Worm (Caenorhabditis elegans) whole organism, L1 larva: ENCODE results near the gene lgc-38.

Experiments
- C34B4.2 ChIP-seq: sonication (generic microtip); optimal IDR thresholded peaks from 2 replicates; lab custom pipeline; 2017; ENCODE audit warnings: mild to moderate bottlenecking, missing genetic modification characterization, missing compliant biosample characterization
- aha-1 ChIP-seq: fragments of 150-350 bp; optimal IDR thresholded peaks from 2 replicates; lab custom pipeline; 2014; ENCODE audit warnings: missing biosample characterization, missing genetic modification characterization
- alr-1 ChIP-seq: fragments of 200-800 bp; sonication (Bioruptor generic); optimal IDR thresholded peaks from 2 replicates; lab custom pipeline; 2018; ENCODE audit warnings: borderline replicate concordance, mild to moderate bottlenecking, missing genetic modification characterization, missing compliant biosample characterization
- aly-2 ChIP-seq: fragments of 150-350 bp; optimal IDR thresholded peaks from 2 replicates; lab custom pipeline; 2014; ENCODE audit warnings: missing biosample characterization, missing genetic modification characterization
- blmp-1 ChIP-seq: fragments of 150-350 bp; optimal IDR thresholded peaks from 2 replicates; lab custom pipeline; 2014; ENCODE audit warnings: missing biosample characterization, missing genetic modification characterization
- ceh-63 ChIP-seq: fragments of 200-800 bp; sonication (Bioruptor generic); optimal IDR thresholded peaks from 2 replicates; lab custom pipeline; 2018; ENCODE audit warnings: mild to moderate bottlenecking, missing genetic modification characterization, missing compliant biosample characterization
- ceh-82 ChIP-seq, 3 experiments: fragments of 150-350 bp in 1 of 3; sonication (generic microtip) in 2 of 3; optimal IDR thresholded peaks; 2 replicates each; lab custom pipeline; 2014 to 2017; ENCODE audit warnings: missing biosample characterization in 3 of 3, missing genetic modification characterization in 3 of 3
- ceh-88 ChIP-seq: fragments of 200-800 bp; sonication (Bioruptor generic); IDR thresholded peaks from 2 replicates; pipeline ENCODE4 v1.3.6; 2022; ENCODE audit warnings: missing genetic modification characterization, missing compliant biosample characterization
- ces-1 ChIP-seq: fragments of 150-350 bp; optimal IDR thresholded peaks from 2 replicates; lab custom pipeline; 2014; ENCODE audit warnings: missing biosample characterization, missing genetic modification reagents, missing genetic modification characterization
- dpl-1 ChIP-seq, 3 experiments: fragments of 150-350 bp in 2 of 3; sonication (generic microtip) in 1 of 3; optimal IDR thresholded peaks; 2 replicates each; lab custom pipeline; 2014 to 2017; ENCODE audit warnings: missing biosample characterization in 3 of 3, missing genetic modification characterization in 3 of 3, missing genetic modification reagents in 3 of 3
- efl-1 ChIP-seq, 4 experiments: fragments of 150-350 bp; optimal IDR thresholded peaks in 3 of 4; peaks in 1 of 4; 1 replicate in 1 of 4; 2 replicates in 3 of 4; lab custom pipeline; 2014; ENCODE audit warnings: missing biosample characterization in 2 of 4, missing genetic modification characterization in 2 of 4, missing genetic modification reagents in 2 of 4
- elt-3 ChIP-seq, 6 experiments: fragments of 150-350 bp in 1 of 6; sonication (generic microtip); optimal IDR thresholded peaks; 2 replicates each; lab custom pipeline; 2017 to 2018; ENCODE audit warnings: missing biosample characterization in 6 of 6, missing genetic modification characterization in 6 of 6, inconsistent platforms in 1 of 6
- ets-5 ChIP-seq: fragments of 200-800 bp; sonication (Bioruptor generic); IDR thresholded peaks from 2 replicates; pipeline ENCODE4 v1.3.6; 2022; ENCODE audit warnings: missing genetic modification characterization, missing compliant biosample characterization
- fos-1 ChIP-seq: fragments of 150-350 bp; optimal IDR thresholded peaks from 2 replicates; lab custom pipeline; 2014; ENCODE audit warnings: missing biosample characterization, missing genetic modification characterization
- hpl-2 ChIP-seq: fragments of 150-350 bp; optimal IDR thresholded peaks from 2 replicates; lab custom pipeline; 2014; ENCODE audit warnings: missing biosample characterization, missing genetic modification reagents, missing genetic modification characterization
- irx-1 ChIP-seq: sonication (generic microtip); optimal IDR thresholded peaks from 2 replicates; lab custom pipeline; 2016; ENCODE audit warnings: missing genetic modification characterization, missing compliant biosample characterization
- isw-1 ChIP-seq: fragments of 200-800 bp; sonication (Bioruptor generic); IDR thresholded peaks from 2 replicates; pipeline ENCODE4 v1.3.6; 2022; ENCODE audit warnings: missing genetic modification characterization, missing compliant biosample characterization
- lin-14 ChIP-seq: fragments of 200-800 bp; sonication (Bioruptor generic); optimal IDR thresholded peaks from 2 replicates; lab custom pipeline; 2018; ENCODE audit warnings: mild to moderate bottlenecking, missing genetic modification characterization, moderate library complexity, missing compliant biosample characterization
- lin-35 ChIP-seq, 2 experiments: fragments of 150-350 bp; optimal IDR thresholded peaks; 2 replicates each; lab custom pipeline; 2014; ENCODE audit warnings: missing biosample characterization in 2 of 2, missing genetic modification characterization in 2 of 2, missing genetic modification reagents in 2 of 2
- lsy-2 ChIP-seq, 2 experiments: fragments of 150-350 bp; optimal IDR thresholded peaks; 2 replicates each; lab custom pipeline; 2014; ENCODE audit warnings: missing biosample characterization in 2 of 2, missing genetic modification characterization in 2 of 2
- mab-9 ChIP-seq: fragments of 200-800 bp; sonication (Bioruptor generic); IDR thresholded peaks from 2 replicates; pipeline ENCODE4 v1.3.6; 2022; ENCODE audit warnings: missing genetic modification reagents, missing genetic modification characterization, missing compliant biosample characterization
- mef-2 ChIP-seq: fragments of 150-350 bp; optimal IDR thresholded peaks from 2 replicates; lab custom pipeline; 2014; ENCODE audit warnings: missing biosample characterization, missing genetic modification characterization
- nhr-11 ChIP-seq: fragments of 150-350 bp; optimal IDR thresholded peaks from 2 replicates; lab custom pipeline; 2014; ENCODE audit warnings: missing biosample characterization, missing genetic modification characterization
- nhr-19 ChIP-seq: fragments of 200-800 bp; sonication (Bioruptor generic); conservative IDR thresholded peaks from 2 replicates; pipeline ENCODE4 v1.3.6; 2022; ENCODE audit warnings: missing genetic modification characterization, missing compliant biosample characterization
- nhr-237 ChIP-seq: fragments of 150-350 bp; optimal IDR thresholded peaks from 2 replicates; lab custom pipeline; 2014; ENCODE audit warnings: missing biosample characterization, missing genetic modification characterization
- nhr-77 ChIP-seq: fragments of 150-350 bp; optimal IDR thresholded peaks from 2 replicates; lab custom pipeline; 2014; ENCODE audit warnings: missing biosample characterization, missing genetic modification characterization
- nhr-85 ChIP-seq: sonication (generic microtip); peaks from one replicate; lab custom pipeline; 2016; ENCODE audit warnings: missing genetic modification characterization, inconsistent platforms, missing compliant biosample characterization
- nhr-90 ChIP-seq: sonication (generic microtip); optimal IDR thresholded peaks from 2 replicates; lab custom pipeline; 2016; ENCODE audit warnings: mild to moderate bottlenecking, missing genetic modification characterization, missing compliant biosample characterization; ENCODE audit not compliant: poor library complexity
- pag-3 ChIP-seq: sonication (generic microtip); optimal IDR thresholded peaks from 2 replicates; lab custom pipeline; 2017; ENCODE audit warnings: missing genetic modification characterization, mild to moderate bottlenecking, missing compliant biosample characterization, antibody characterized with exemption, borderline replicate concordance; ENCODE audit not compliant: insufficient read depth
- rnt-1 ChIP-seq: sonication (generic microtip); optimal IDR thresholded peaks from 2 replicates; lab custom pipeline; 2016; ENCODE audit warnings: mild to moderate bottlenecking, missing genetic modification characterization, moderate library complexity, missing compliant biosample characterization
- snpc-4 ChIP-seq: fragments of 150-350 bp; optimal IDR thresholded peaks from 2 replicates; lab custom pipeline; 2014; ENCODE audit warnings: missing biosample characterization, missing genetic modification characterization
- sox-4 ChIP-seq: sonication (generic microtip); optimal IDR thresholded peaks from 2 replicates; lab custom pipeline; 2016; ENCODE audit warnings: missing genetic modification characterization, missing compliant biosample characterization
- sptf-1 ChIP-seq: fragments of 150-350 bp; optimal IDR thresholded peaks from 2 replicates; lab custom pipeline; 2014; ENCODE audit warnings: missing biosample characterization, missing genetic modification characterization
- tbx-2 ChIP-seq: sonication (generic microtip); optimal IDR thresholded peaks from 2 replicates; lab custom pipeline; 2016; ENCODE audit warnings: missing genetic modification characterization, missing compliant biosample characterization
- unc-30 ChIP-seq: sonication (generic microtip); optimal IDR thresholded peaks from 2 replicates; lab custom pipeline; 2017; ENCODE audit warnings: missing biosample characterization, missing genetic modification characterization
- unc-98 ChIP-seq: fragments of 200-800 bp; sonication (Bioruptor generic); IDR thresholded peaks from 2 replicates; pipeline ENCODE4 v1.3.6; 2022; ENCODE audit warnings: missing genetic modification characterization, missing compliant biosample characterization
- zip-4 ChIP-seq: fragments of 200-800 bp; sonication (Bioruptor generic); optimal IDR thresholded peaks from 2 replicates; lab custom pipeline; 2018; ENCODE audit warnings: mild to moderate bottlenecking, missing genetic modification characterization, moderate library complexity, missing compliant biosample characterization

lgc-38 gene

DNA sequence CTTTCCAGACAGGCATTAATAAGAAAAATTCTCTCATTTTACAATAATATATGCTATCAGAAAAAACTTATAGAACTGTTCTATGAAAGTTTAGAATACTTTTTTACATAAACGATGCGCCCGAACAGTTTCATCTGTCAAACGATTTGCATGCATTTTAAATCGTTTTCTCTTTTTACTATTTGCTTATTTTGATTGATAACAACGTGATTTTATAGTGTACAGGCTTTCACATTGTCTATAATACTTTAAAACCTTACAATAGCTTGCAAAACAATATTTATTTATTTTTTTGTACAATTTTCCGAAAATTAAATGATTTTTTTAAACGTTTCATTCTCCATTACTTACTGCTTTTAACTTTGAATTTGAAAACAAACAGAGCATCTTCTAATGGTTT lies 36.7 kb downstream of the lgc-38 start, which contains the start of gene R01H2.7:
Gene R01H2.7 (minus strand): TSS at position 101 of the 400 bp plus-strand sequence.
- TF ChIP-seq lin-14 (GFP tag; lab: Kevin White, UChicago), result no peak
- no peak for TF ChIP-seq sptf-1 (tag; lab: Kevin White, UChicago)
- TF ChIP-seq aly-2 (tag; lab: Kevin White, UChicago), result no peak
- TF ChIP-seq irx-1 (tag; lab: Kevin White, UChicago), result no peak

- no peak for TF ChIP-seq nhr-90 (tag; lab: Kevin White, UChicago)
- no peak for TF ChIP-seq nhr-237 (tag; lab: Kevin White, UChicago)
- no peak for TF ChIP-seq ces-1 (GFP tag; lab: Kevin White, UChicago)
- TF ChIP-seq isw-1 (GFP tag; lab: Robert Waterston, UW), result no peak
- TF ChIP-seq ceh-88 (GFP tag; lab: Robert Waterston, UW), result no peak
- TF ChIP-seq sox-4 (tag; lab: Kevin White, UChicago), result no peak
- no peak for TF ChIP-seq mef-2
- TF ChIP-seq nhr-85 (tag; lab: Kevin White, UChicago), result no peak
- TF ChIP-seq nhr-11 (tag; lab: Kevin White, UChicago), result no peak
- no peak for TF ChIP-seq zip-4 (GFP tag; lab: Kevin White, UChicago)
- TF ChIP-seq ceh-82 (tag; optimal IDR thresholded peaks at IDR 0.05; lab: Kevin White, UChicago), result no peak
- TF ChIP-seq aha-1, result no peak
- no peak for TF ChIP-seq aly-2 (tag; lab: Kevin White, UChicago)
- no peak for TF ChIP-seq dpl-1 (GFP tag; optimal IDR thresholded peaks at IDR 0.05; lab: Kevin White, UChicago)
- no peak for TF ChIP-seq rnt-1 (tag; lab: Kevin White, UChicago)
- TF ChIP-seq elt-3 (tag; optimal IDR thresholded peaks at IDR 0.05; lab: Kevin White, UChicago), result no peak
- no peak for TF ChIP-seq lin-35 (GFP tag; optimal IDR thresholded peaks at IDR 0.05; lab: Kevin White, UChicago)
- TF ChIP-seq hpl-2 (GFP tag; lab: Kevin White, UChicago), result no peak
These were observed 47.3 kb downstream of the lgc-38 start, which contains the start of gene R01H2.2 for ce11 chrIII:7056241-7056640. Gene R01H2.2, plus strand, starts transcription at chrIII:7056541.

ce11 chrIII:7060531-7061095 lies 51.7 kb downstream of the lgc-38 start, which contains the start of gene egg-2:
Gene egg-2, minus strand, starts transcription at chrIII:7060583.
- TF ChIP-seq ets-5 (GFP tag; lab: Robert Waterston, UW), result no peak
- no peak for TF ChIP-seq nhr-19 (GFP tag; lab: Robert Waterston, UW)
- TF ChIP-seq rnt-1 (tag; lab: Kevin White, UChicago), result no peak
- no peak for TF ChIP-seq hpl-2 (GFP tag; lab: Kevin White, UChicago)
- TF ChIP-seq efl-1 (optimal IDR thresholded peaks at IDR 0.05; lab: Kevin White, UChicago), result no peak
- TF ChIP-seq efl-1 (GFP tag; optimal IDR thresholded peaks at IDR 0.05 in 1 of 2; lab: Kevin White, UChicago), result no peak
- TF ChIP-seq C34B4.2 (tag; lab: Kevin White, UChicago), result no peak
- no peak for TF ChIP-seq nhr-77 (tag; lab: Kevin White, UChicago)
- no peak for TF ChIP-seq unc-98 (GFP tag; lab: Robert Waterston, UW)
- no peak for TF ChIP-seq mab-9
- TF ChIP-seq snpc-4, result no peak
- TF ChIP-seq alr-1 (tag; lab: Kevin White, UChicago), result no peak
- no peak for TF ChIP-seq tbx-2
- no peak for TF ChIP-seq blmp-1 (tag; lab: Kevin White, UChicago)
- no peak for TF ChIP-seq fos-1 (tag; lab: Kevin White, UChicago)

ce11 chrIII:7062580-7062979 lies 53.6 kb downstream of the lgc-38 start, which contains the start of gene R01H2.1:
Gene R01H2.1, plus strand, starts transcription at chrIII:7062880.
- TF ChIP-seq ceh-63, result no peak
- TF ChIP-seq unc-30 (tag; lab: Kevin White, UChicago), result no peak
- no peak for TF ChIP-seq lsy-2 (tag; optimal IDR thresholded peaks at IDR 0.05; lab: Kevin White, UChicago)
- no peak for TF ChIP-seq pag-3 (tag; lab: Kevin White, UChicago)
